Worm (Caenorhabditis elegans): ENCODE data around the gene C05E7.3.
A peak's percentile ranks its signal among the peaks of the same experiment; 100 is the strongest.

ce11 chrX:12934768-12935167 is 11.7 kb downstream of the C05E7.3 start, which contains the start of gene gmap-1:
- TF ChIP-seq ama-1 (optimal IDR thresholded peaks at IDR 0.05): peak; percentile 4
- TF ChIP-seq zag-1 (tag; optimal IDR thresholded peaks at IDR 0.05): no peak
- no peak for TF ChIP-seq mdl-1 (tag; optimal IDR thresholded peaks at IDR 0.05)
- TF ChIP-seq nhr-237 (tag; optimal IDR thresholded peaks at IDR 0.05): no peak
- TF ChIP-seq aly-2 (tag; optimal IDR thresholded peaks at IDR 0.05): no peak
